Worm (Caenorhabditis elegans) whole organism, L3 larva: ENCODE measurements around the gene F07C3.16.

ENCODE experiments used
- R02D3.7 ChIP-seq: fragments of 150-350 bp; optimal IDR thresholded peaks from 2 replicates; lab custom pipeline; 2014; ENCODE audit warnings: missing biosample characterization, missing genetic modification characterization
- aly-2 ChIP-seq: fragments of 150-350 bp; optimal IDR thresholded peaks from 2 replicates; lab custom pipeline; 2014; ENCODE audit warnings: missing biosample characterization, missing genetic modification characterization
- ama-1 ChIP-seq: fragments of 150-350 bp; optimal IDR thresholded peaks from 2 replicates; lab custom pipeline; 2018
- ceh-16 ChIP-seq: sonication (generic microtip); optimal IDR thresholded peaks from 2 replicates; lab custom pipeline; 2017; ENCODE audit warnings: missing biosample characterization, missing genetic modification characterization
- ceh-9 ChIP-seq: sonication (generic microtip); optimal IDR thresholded peaks from 2 replicates; lab custom pipeline; 2018; ENCODE audit warnings: missing biosample characterization, missing genetic modification characterization
- egl-27 ChIP-seq: sonication (generic microtip); optimal IDR thresholded peaks from 4 replicates; lab custom pipeline; 2017; ENCODE audit warnings: missing biosample characterization, missing genetic modification reagents, missing genetic modification characterization
- egl-5 ChIP-seq: fragments of 150-350 bp; optimal IDR thresholded peaks from 2 replicates; lab custom pipeline; 2017; ENCODE audit warnings: missing biosample characterization, missing genetic modification reagents, missing genetic modification characterization, inconsistent platforms
- elt-1 ChIP-seq: fragments of 150-350 bp; optimal IDR thresholded peaks from 2 replicates; lab custom pipeline; 2014; ENCODE audit warnings: missing biosample characterization, missing genetic modification characterization
- elt-2 ChIP-seq: sonication (generic microtip); optimal IDR thresholded peaks from 2 replicates; lab custom pipeline; 2016; ENCODE audit warnings: missing genetic modification reagents, mild to moderate bottlenecking, missing genetic modification characterization, missing compliant biosample characterization
- elt-3 ChIP-seq, 3 experiments: fragments of 150-350 bp in 1 of 3; sonication (generic microtip) in 2 of 3; optimal IDR thresholded peaks; 2 replicates in 2 of 3; 4 replicates in 1 of 3; lab custom pipeline; 2014 to 2017; ENCODE audit warnings: missing biosample characterization in 3 of 3, missing genetic modification characterization in 3 of 3
- eor-1 ChIP-seq, 2 experiments: fragments of 150-350 bp; optimal IDR thresholded peaks; 2 replicates each; lab custom pipeline; 2014 to 2018; ENCODE audit warnings: missing biosample characterization in 2 of 2, missing genetic modification characterization in 2 of 2
- fkh-2 ChIP-seq: fragments of 150-350 bp; optimal IDR thresholded peaks from 2 replicates; lab custom pipeline; 2014; ENCODE audit warnings: missing biosample characterization, missing genetic modification reagents, missing genetic modification characterization
- hmg-11 ChIP-seq: sonication (generic microtip); optimal IDR thresholded peaks from 2 replicates; lab custom pipeline; 2016; ENCODE audit warnings: missing genetic modification characterization, missing compliant biosample characterization
- jun-1 ChIP-seq: fragments of 150-350 bp; optimal IDR thresholded peaks from 2 replicates; lab custom pipeline; 2014; ENCODE audit warnings: missing biosample characterization, missing genetic modification reagents, missing genetic modification characterization
- lin-15B ChIP-seq: fragments of 150-350 bp; optimal IDR thresholded peaks from 2 replicates; lab custom pipeline; 2014; ENCODE audit warnings: missing biosample characterization, missing genetic modification characterization
- lin-39 ChIP-seq: fragments of 150-350 bp; optimal IDR thresholded peaks from 2 replicates; lab custom pipeline; 2018; ENCODE audit warnings: missing biosample characterization, missing genetic modification reagents, missing genetic modification characterization
- lsy-12 ChIP-seq: sonication (generic microtip); optimal IDR thresholded peaks from 2 replicates; lab custom pipeline; 2016; ENCODE audit warnings: mild to moderate bottlenecking, missing genetic modification characterization, missing compliant biosample characterization
- nfya-1 ChIP-seq: sonication (generic microtip); optimal IDR thresholded peaks from 2 replicates; lab custom pipeline; 2017; ENCODE audit warnings: missing genetic modification characterization, mild to moderate bottlenecking, missing compliant biosample characterization, antibody characterized with exemption, moderate library complexity; ENCODE audit not compliant: insufficient read depth
- nhr-11 ChIP-seq: fragments of 150-350 bp; optimal IDR thresholded peaks from 2 replicates; lab custom pipeline; 2014; ENCODE audit warnings: missing biosample characterization, missing genetic modification characterization
- nhr-12 ChIP-seq: fragments of 150-350 bp; optimal IDR thresholded peaks from 2 replicates; lab custom pipeline; 2014; ENCODE audit warnings: missing biosample characterization, missing genetic modification characterization
- nhr-23 ChIP-seq: fragments of 150-350 bp; optimal IDR thresholded peaks from 2 replicates; lab custom pipeline; 2014; ENCODE audit warnings: missing biosample characterization, missing genetic modification reagents, missing genetic modification characterization
- nhr-237 ChIP-seq: fragments of 150-350 bp; optimal IDR thresholded peaks from 2 replicates; lab custom pipeline; 2014; ENCODE audit warnings: missing biosample characterization, missing genetic modification characterization
- nhr-25 ChIP-seq: sonication (generic microtip); optimal IDR thresholded peaks from 2 replicates; lab custom pipeline; 2017; ENCODE audit warnings: missing biosample characterization, missing genetic modification characterization
- nhr-28 ChIP-seq: fragments of 150-350 bp; optimal IDR thresholded peaks from 2 replicates; lab custom pipeline; 2014; ENCODE audit warnings: missing biosample characterization, missing genetic modification characterization
- nhr-43 ChIP-seq: sonication (generic microtip); optimal IDR thresholded peaks from 2 replicates; lab custom pipeline; 2016; ENCODE audit warnings: mild to moderate bottlenecking, missing genetic modification characterization, missing compliant biosample characterization; ENCODE audit not compliant: poor library complexity, severe bottlenecking
- nhr-67 ChIP-seq: fragments of 150-350 bp; optimal IDR thresholded peaks from 2 replicates; lab custom pipeline; 2014; ENCODE audit warnings: missing biosample characterization, missing genetic modification characterization
- nhr-76 ChIP-seq: fragments of 150-350 bp; sonication (generic microtip); optimal IDR thresholded peaks from 5 replicates; lab custom pipeline; 2014; ENCODE audit warnings: missing biosample characterization, missing genetic modification characterization
- nhr-77 ChIP-seq: fragments of 150-350 bp; optimal IDR thresholded peaks from 2 replicates; lab custom pipeline; 2014; ENCODE audit warnings: missing biosample characterization, missing genetic modification characterization
- pha-4 ChIP-seq: fragments of 150-350 bp; optimal IDR thresholded peaks from 2 replicates; lab custom pipeline; 2014; ENCODE audit warnings: missing biosample characterization, missing genetic modification reagents, missing genetic modification characterization
- pqm-1 ChIP-seq: fragments of 150-350 bp; optimal IDR thresholded peaks from 2 replicates; lab custom pipeline; 2017; ENCODE audit warnings: missing biosample characterization, missing genetic modification characterization, inconsistent platforms
- sea-2 ChIP-seq: fragments of 150-350 bp; sonication (generic microtip); optimal IDR thresholded peaks from 4 replicates; lab custom pipeline; 2014; ENCODE audit warnings: missing biosample characterization, missing genetic modification reagents, missing genetic modification characterization
- skn-1 ChIP-seq: fragments of 150-350 bp; optimal IDR thresholded peaks from 2 replicates; lab custom pipeline; 2014; ENCODE audit warnings: missing biosample characterization, missing genetic modification characterization
- snpc-4 ChIP-seq: fragments of 150-350 bp; optimal IDR thresholded peaks from 2 replicates; lab custom pipeline; 2014; ENCODE audit warnings: missing biosample characterization, missing genetic modification characterization
- unc-62 ChIP-seq: fragments of 150-350 bp; sonication (generic microtip); optimal IDR thresholded peaks from 4 replicates; lab custom pipeline; 2014; ENCODE audit warnings: missing biosample characterization, missing genetic modification reagents, missing genetic modification characterization
- ztf-11 ChIP-seq: fragments of 150-350 bp; optimal IDR thresholded peaks from 2 replicates; lab custom pipeline; 2014; ENCODE audit warnings: missing biosample characterization, missing genetic modification characterization

Gene F07C3.16

ce11 chrV:9220444-9220843 lies 36.9 kb downstream of the F07C3.16 start (continued):
- TF ChIP-seq jun-1 (tag; lab: Kevin White, UChicago): no peak
- no peak for TF ChIP-seq ama-1 (lab: Kevin White, UChicago)
- TF ChIP-seq ztf-11 (tag; lab: Kevin White, UChicago): no peak
- peak; percentile 55 for TF ChIP-seq nhr-25
- peak; percentile 28 for TF ChIP-seq egl-5 (tag; lab: Kevin White, UChicago)
- TF ChIP-seq elt-1: no peak
- TF ChIP-seq nhr-76 (tag; lab: Kevin White, UChicago): no peak
- TF ChIP-seq elt-3 (tag; optimal IDR thresholded peaks at IDR 0.05; lab: Kevin White, UChicago): no peak
- peak; percentile 51 for TF ChIP-seq nhr-23
- peak; percentile 77 for TF ChIP-seq pha-4 (tag; lab: Kevin White, UChicago)
- no peak for TF ChIP-seq nhr-77
- no peak for TF ChIP-seq nhr-67 (tag; lab: Kevin White, UChicago)
- TF ChIP-seq nhr-237 (tag; lab: Kevin White, UChicago): no peak
- no peak for TF ChIP-seq ceh-16 (tag; lab: Kevin White, UChicago)
- TF ChIP-seq, all 47 proteins: peak for 10

- no peak for TF ChIP-seq egl-27
- no peak for TF ChIP-seq nhr-11 (tag; lab: Kevin White, UChicago)
- TF ChIP-seq ama-1 (lab: Kevin White, UChicago): no peak
- TF ChIP-seq nhr-43 (tag; lab: Kevin White, UChicago): no peak
- no peak for TF ChIP-seq eor-1 (tag; optimal IDR thresholded peaks at IDR 0.05; lab: Kevin White, UChicago)
- TF ChIP-seq ztf-11 (tag; lab: Kevin White, UChicago): no peak
Observed at ce11 chrV:9219390-9219733, 38.0 kb downstream of the F07C3.16 start.

DNA sequence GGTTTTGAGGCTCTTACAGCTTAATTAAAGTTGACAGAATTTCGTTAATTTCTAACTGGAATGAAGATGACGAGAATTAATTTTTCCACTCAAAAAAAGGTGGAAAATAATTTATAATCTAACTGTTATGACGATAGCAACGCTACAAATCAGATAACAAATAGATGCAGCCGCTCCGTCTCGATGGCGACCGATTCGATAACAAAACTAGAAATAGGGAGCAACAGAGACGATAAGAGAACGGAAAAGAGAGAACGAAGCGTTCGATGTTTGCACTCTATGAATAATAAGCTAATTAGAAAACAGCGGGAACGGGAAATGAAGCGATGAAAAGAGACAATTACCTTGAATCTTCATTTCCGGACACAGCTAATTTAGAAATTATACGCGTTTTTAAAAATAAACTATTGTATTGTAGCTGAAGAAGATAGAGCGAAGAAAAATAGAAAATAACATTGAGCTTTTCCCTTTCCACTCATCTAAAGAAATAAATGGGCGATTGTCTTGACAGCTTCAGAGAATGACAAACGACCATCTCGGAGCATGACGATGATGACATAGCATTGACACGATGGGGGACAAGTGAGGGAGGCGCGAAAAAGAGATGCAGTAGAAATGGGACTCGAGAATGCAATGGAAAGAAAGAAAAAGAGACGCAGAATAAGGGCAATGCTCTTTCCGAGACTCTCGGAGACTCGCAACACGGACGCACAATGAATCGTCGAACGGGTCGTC lies 38.5 kb downstream of the F07C3.16 start:
- TF ChIP-seq elt-1 (no peak), fkh-2 (tag; lab: Kevin White, UChicago) (no peak), elt-2 (peak; percentile 77), nhr-43 (tag; lab: Kevin White, UChicago) (no peak), hmg-11 (tag; lab: Kevin White, UChicago) (no peak), lsy-12 (tag; lab: Kevin White, UChicago) (no peak), nhr-25 (no peak), nfya-1 (tag; lab: Kevin White, UChicago) (peak; percentile 47), egl-5 (tag; lab: Kevin White, UChicago) (no peak), elt-3 (tag; optimal IDR thresholded peaks at IDR 0.05; lab: Kevin White, UChicago) (no peak), lin-15B (tag; lab: Kevin White, UChicago) (peak; percentile 5), unc-62 (GFP tag; lab: Kevin White, UChicago) (peak; percentile 92), ztf-11 (tag; lab: Kevin White, UChicago) (no peak), skn-1 (tag; lab: Kevin White, UChicago) (peak; percentile 67), pqm-1 (tag; lab: Kevin White, UChicago) (peak; percentile 45), lin-39 (tag; lab: Kevin White, UChicago) (peak; percentile 71), nhr-28 (tag; lab: Kevin White, UChicago) (no peak), eor-1 (tag; optimal IDR thresholded peaks at IDR 0.05; lab: Kevin White, UChicago) (no peak), nhr-12 (no peak), nhr-67 (tag; lab: Kevin White, UChicago) (no peak), aly-2 (tag; lab: Kevin White, UChicago) (no peak), sea-2 (GFP tag; lab: Kevin White, UChicago) (no peak), R02D3.7 (tag; lab: Kevin White, UChicago) (no peak), nhr-237 (tag; lab: Kevin White, UChicago) (no peak), jun-1 (tag; lab: Kevin White, UChicago) (no peak), snpc-4 (peak; percentile 13)
- TF ChIP-seq, all 47 proteins: peak for 8

DNA sequence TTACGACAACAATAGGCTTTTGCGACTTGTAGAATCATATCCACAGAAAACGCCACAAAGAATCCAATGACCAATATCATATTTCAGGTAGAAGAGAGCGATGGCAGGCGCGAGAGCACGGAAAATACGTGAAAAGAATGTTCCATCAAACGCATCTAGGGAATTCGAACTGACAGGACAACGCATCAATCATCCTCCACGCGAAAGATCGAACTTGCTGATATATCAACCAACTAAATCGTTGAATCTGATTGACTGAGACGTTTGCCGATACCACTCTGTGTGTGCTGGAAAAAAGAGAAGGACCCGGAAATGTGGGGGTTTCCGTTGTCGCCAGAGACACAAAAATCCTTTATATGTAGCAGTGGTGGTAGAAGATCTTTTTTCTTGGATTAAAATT lies 39.2 kb downstream of the F07C3.16 start:
- TF ChIP-seq elt-2 (no peak), ceh-9 (tag; lab: Kevin White, UChicago) (no peak), unc-62 (GFP tag; lab: Kevin White, UChicago) (peak; percentile 93), elt-1 (peak; percentile 84), lin-39 (tag; lab: Kevin White, UChicago) (peak; percentile 54), jun-1 (tag; lab: Kevin White, UChicago) (no peak)
- TF ChIP-seq, all 47 proteins: peak for 3
